Fruit fly (Drosophila melanogaster) whole organism, adult: ENCODE measurements around the gene CG14770.

Experiments
- CG12768 ChIP-seq: fragments of 200-800 bp; sonication (Bioruptor generic); optimal IDR thresholded peaks from 2 replicates; lab custom pipeline; 2017; ENCODE audit warnings: missing biosample characterization, missing genetic modification characterization, mild to moderate bottlenecking, moderate library complexity, missing genetic modification reagents
- bab1 ChIP-seq: fragments of 200-800 bp; sonication (Bioruptor generic); optimal IDR thresholded peaks from 3 replicates; lab custom pipeline; 2019; ENCODE audit warnings: missing biosample characterization, mild to moderate bottlenecking, missing genetic modification characterization, moderate library complexity
- kay ChIP-seq: fragments of 200-800 bp; sonication (Bioruptor generic); peaks from one replicate; lab custom pipeline; 2016; ENCODE audit warnings: missing biosample characterization, missing genetic modification characterization, borderline replicate concordance
- pad ChIP-seq: fragments of 200-800 bp; sonication (Bioruptor generic); optimal IDR thresholded peaks from 3 replicates; lab custom pipeline; 2017; ENCODE audit warnings: missing biosample characterization, missing genetic modification characterization, mild to moderate bottlenecking, moderate library complexity, missing genetic modification reagents

- no peak for TF ChIP-seq bab1 (GFP tag; lab: Kevin White, UChicago)
- TF ChIP-seq CG12768 (GFP tag; lab: Kevin White, UChicago): no peak
- TF ChIP-seq kay (GFP tag; lab: Kevin White, UChicago): no peak
- no peak for TF ChIP-seq pad (GFP tag; lab: Kevin White, UChicago)
Observed at dm6 chrX:1410312-1410711, 41.3 kb downstream of the CG14770 start.
